Fruit fly (Drosophila melanogaster): ENCODE data around the gene knrl.

The knrl gene

DNA sequence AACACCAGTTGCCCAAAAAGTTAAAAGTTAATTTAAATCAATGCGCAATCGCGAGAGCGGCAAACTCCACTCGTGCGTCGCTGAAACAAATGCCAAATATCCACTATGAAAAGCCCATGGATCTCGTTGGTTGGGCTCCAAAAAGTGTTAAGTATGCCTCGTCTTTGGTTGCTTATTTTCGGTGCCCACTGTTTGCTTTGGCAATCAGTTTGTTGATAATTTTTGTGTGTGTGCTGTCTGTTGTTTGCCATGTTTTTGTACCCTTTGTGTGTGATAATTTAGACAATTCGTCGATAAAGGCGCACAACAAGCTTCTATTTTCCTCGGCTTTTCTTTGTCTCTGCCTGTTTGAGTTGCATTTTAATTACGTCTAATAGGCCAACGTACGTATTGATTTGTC, 43.5 kb upstream of the knrl start (continued):
- TF ChIP-seq NC2β (GFP tag; optimal IDR thresholded peaks at IDR 0.05) = no peak
- no peak for TF ChIP-seq CG9876 (GFP tag; optimal IDR thresholded peaks at IDR 0.05)
- no peak for TF ChIP-seq btn (GFP tag; optimal IDR thresholded peaks at IDR 0.05)
- TF ChIP-seq gem (tag; optimal IDR thresholded peaks at IDR 0.05) = peak; percentile 39
- TF ChIP-seq pb (GFP tag; optimal IDR thresholded peaks at IDR 0.05) = no peak
- peak; percentile 40 for TF ChIP-seq CG15601 (tag; optimal IDR thresholded peaks at IDR 0.05)
- no peak for TF ChIP-seq ase (GFP tag; IDR thresholded peaks at IDR 0.05)
- no peak for TF ChIP-seq Hmx (GFP tag; optimal IDR thresholded peaks at IDR 0.05)
- TF ChIP-seq ro (GFP tag; IDR thresholded peaks at IDR 0.05) = no peak
- TF ChIP-seq abd-A (tag; optimal IDR thresholded peaks at IDR 0.05) = no peak
- TF ChIP-seq nerfin-2 (GFP tag; IDR thresholded peaks at IDR 0.05; ENCODE audit: partially characterized antibody) = no peak
- peak; percentile 26 for TF ChIP-seq Fer3 (tag; optimal IDR thresholded peaks at IDR 0.05)
- TF ChIP-seq Mad (GFP tag; optimal IDR thresholded peaks at IDR 0.05) = no peak
- TF ChIP-seq CG12071 (GFP tag; optimal IDR thresholded peaks at IDR 0.05) = peak; percentile 46
- no peak for TF ChIP-seq YL-1 (GFP tag; optimal IDR thresholded peaks at IDR 0.05)
- no peak for TF ChIP-seq Dref (GFP tag; IDR thresholded peaks at IDR 0.05)
- TF ChIP-seq Bteb2 (GFP tag; optimal IDR thresholded peaks at IDR 0.05) = no peak
- no peak for TF ChIP-seq tll (GFP tag; optimal IDR thresholded peaks at IDR 0.05)
- TF ChIP-seq CG17568 (GFP tag; optimal IDR thresholded peaks at IDR 0.05) = peak; percentile 22
- no peak for TF ChIP-seq eyg (GFP tag; optimal IDR thresholded peaks at IDR 0.05)
- TF ChIP-seq sisA (GFP tag; IDR thresholded peaks at IDR 0.05) = no peak
- TF ChIP-seq fd3F (GFP tag; optimal IDR thresholded peaks at IDR 0.05) = no peak
- TF ChIP-seq CG17385 (GFP tag; optimal IDR thresholded peaks at IDR 0.05) = peak; percentile 10
- no peak for TF ChIP-seq Mrtf (GFP tag; IDR thresholded peaks at IDR 0.05)
- TF ChIP-seq CG16813 (GFP tag; IDR thresholded peaks at IDR 0.05; ENCODE audit: partially characterized antibody) = no peak
- TF ChIP-seq CG6765 (GFP tag; optimal IDR thresholded peaks at IDR 0.05) = peak; percentile 19
- TF ChIP-seq CG6175 (GFP tag; IDR thresholded peaks at IDR 0.05) = no peak
- TF ChIP-seq CG11696 (GFP tag; IDR thresholded peaks at IDR 0.05) = no peak
- TF ChIP-seq Lpt (GFP tag; optimal IDR thresholded peaks at IDR 0.05) = no peak
- no peak for TF ChIP-seq Spps (tag; optimal IDR thresholded peaks at IDR 0.05)
- no peak for TF ChIP-seq bab2 (GFP tag; optimal IDR thresholded peaks at IDR 0.05)
- TF ChIP-seq gcm2 (GFP tag; optimal IDR thresholded peaks at IDR 0.05) = no peak
- no peak for TF ChIP-seq esg (GFP tag; conservative IDR thresholded peaks at IDR 0.05)
- TF ChIP-seq ftz-f1 (GFP tag; optimal IDR thresholded peaks at IDR 0.05) = no peak
- no peak for TF ChIP-seq Poxn (GFP tag; IDR thresholded peaks at IDR 0.05)
- TF ChIP-seq peb (GFP tag; IDR thresholded peaks at IDR 0.05) = no peak
- TF ChIP-seq scrt (GFP tag; optimal IDR thresholded peaks at IDR 0.05) = no peak
- TF ChIP-seq pfk (GFP tag; optimal IDR thresholded peaks at IDR 0.05) = no peak
- TF ChIP-seq Aef1 (GFP tag; IDR thresholded peaks at IDR 0.05) = no peak
- TF ChIP-seq CG17359 (tag; optimal IDR thresholded peaks at IDR 0.05) = peak; percentile 36
- TF ChIP-seq Dfd (GFP tag; optimal IDR thresholded peaks at IDR 0.05) = no peak
- peak; percentile 55; the same call in 1 of the 2 replicates for TF ChIP-seq CG14014 (GFP tag; IDR thresholded peaks at IDR 0.05)
- no peak for TF ChIP-seq CG3838 (GFP tag; optimal IDR thresholded peaks at IDR 0.05)
- no peak for TF ChIP-seq kay (GFP tag; optimal IDR thresholded peaks at IDR 0.05)
- peak; percentile 15 for TF ChIP-seq CG15696 (tag; optimal IDR thresholded peaks at IDR 0.05)
- TF ChIP-seq vvl (GFP tag; IDR thresholded peaks at IDR 0.05) = peak; percentile 34; the same call in 1 of the 2 replicates
- no peak for TF ChIP-seq croc (GFP tag; conservative IDR thresholded peaks at IDR 0.05)
- TF ChIP-seq run (tag; optimal IDR thresholded peaks at IDR 0.05) = no peak
- no peak for TF ChIP-seq gro (GFP tag; optimal IDR thresholded peaks at IDR 0.05)
- no peak for TF ChIP-seq Doc2 (GFP tag; IDR thresholded peaks at IDR 0.05)
- no peak for TF ChIP-seq CTCF (GFP tag; optimal IDR thresholded peaks at IDR 0.05)
- TF ChIP-seq MTF-1 (GFP tag; optimal IDR thresholded peaks at IDR 0.05; ENCODE audit: borderline replicate concordance) = no peak
- no peak for TF ChIP-seq CG12299 (tag; optimal IDR thresholded peaks at IDR 0.05)

Measured in whole organism, embryonic.